Worm (Caenorhabditis elegans): ENCODE measurements around the gene K09C6.2.
"Not testable (repeated sequence)": the region's sequence is repeated elsewhere in the genome, so short reads cannot be mapped to it uniquely, and the experiment has no call there.

- TF ChIP-seq sea-2 (GFP tag; optimal IDR thresholded peaks at IDR 0.05); nhr-28 (tag; optimal IDR thresholded peaks at IDR 0.05); nfya-1 (tag; optimal IDR thresholded peaks at IDR 0.05; ENCODE audit: insufficient read depth); fos-1 (tag; optimal IDR thresholded peaks at IDR 0.05): not testable (repeated sequence)
Measured at ce11 chrV:820629-821028, 36.0 kb upstream of the K09C6.2 start, which contains the start of gene srx-32.

Measured in whole organism, L3 larva.